Worm (Caenorhabditis elegans) whole organism, early embryonic: Measurements from ENCODE around the gene ZC395.4.
A peak's percentile ranks its signal among the peaks of the same experiment; 100 is the strongest.

Source experiments
- B0310.2 ChIP-seq: sonication (generic microtip); optimal IDR thresholded peaks from 2 replicates; lab custom pipeline; 2016; ENCODE audit warnings: mild to moderate bottlenecking, missing genetic modification characterization, missing compliant biosample characterization
- F13C5.2 ChIP-seq: sonication (generic microtip); optimal IDR thresholded peaks from 2 replicates; lab custom pipeline; 2017; ENCODE audit warnings: mild to moderate bottlenecking, missing genetic modification characterization, inconsistent platforms, missing compliant biosample characterization
- aly-1 ChIP-seq: sonication (generic microtip); optimal IDR thresholded peaks from 2 replicates; lab custom pipeline; 2016; ENCODE audit warnings: missing genetic modification characterization, missing compliant biosample characterization
- ama-1 ChIP-seq: fragments of 150-350 bp; optimal IDR thresholded peaks from 2 replicates; lab custom pipeline; 2014
- ceh-13 ChIP-seq: fragments of 200-800 bp; sonication (Bioruptor generic); optimal IDR thresholded peaks from 2 replicates; lab custom pipeline; 2018; ENCODE audit warnings: mild to moderate bottlenecking, missing genetic modification characterization, missing compliant biosample characterization
- ets-7 ChIP-seq: sonication (generic microtip); optimal IDR thresholded peaks from 2 replicates; lab custom pipeline; 2016; ENCODE audit warnings: missing genotype, missing genetic modification characterization, missing compliant biosample characterization
- hmbx-1 ChIP-seq: sonication (generic microtip); optimal IDR thresholded peaks from 2 replicates; lab custom pipeline; 2016; ENCODE audit warnings: mild to moderate bottlenecking, missing genetic modification characterization, missing compliant biosample characterization
- hmg-4 ChIP-seq: fragments of 200-800 bp; sonication (Bioruptor generic); optimal IDR thresholded peaks from 2 replicates; lab custom pipeline; 2018; ENCODE audit warnings: mild to moderate bottlenecking, missing genetic modification characterization, missing compliant biosample characterization
- hnd-1 ChIP-seq: sonication (generic microtip); optimal IDR thresholded peaks from 2 replicates; lab custom pipeline; 2016; ENCODE audit warnings: missing genetic modification characterization, missing compliant biosample characterization
- pes-1 ChIP-seq: fragments of 200-800 bp; sonication (Bioruptor generic); IDR thresholded peaks from 2 replicates; pipeline ENCODE4 v1.3.6; 2022; ENCODE audit warnings: missing genetic modification reagents, missing genetic modification characterization, missing compliant biosample characterization
- scrt-1 ChIP-seq: fragments of 200-800 bp; sonication (Bioruptor generic); IDR thresholded peaks from 2 replicates; pipeline ENCODE4 v1.3.6; 2022; ENCODE audit warnings: missing genetic modification characterization, missing compliant biosample characterization
- sea-1 ChIP-seq: fragments of 200-800 bp; sonication (Bioruptor generic); conservative IDR thresholded peaks from 2 replicates; pipeline ENCODE4 v1.3.6; 2022; ENCODE audit warnings: missing genetic modification characterization, missing compliant biosample characterization
- tbx-11 ChIP-seq: fragments of 200-800 bp; sonication (Bioruptor generic); IDR thresholded peaks from 2 replicates; pipeline ENCODE4 v1.3.6; 2022; ENCODE audit warnings: missing genetic modification characterization, missing compliant biosample characterization
- tbx-37 ChIP-seq: fragments of 200-800 bp; sonication (Bioruptor generic); conservative IDR thresholded peaks from 2 replicates; pipeline ENCODE4 v1.3.6; 2022; ENCODE audit warnings: missing genetic modification reagents, missing genetic modification characterization, missing compliant biosample characterization
- tra-4 ChIP-seq: sonication (generic microtip); optimal IDR thresholded peaks from 2 replicates; lab custom pipeline; 2017; ENCODE audit warnings: missing genetic modification characterization, missing compliant biosample characterization

ZC395.4 gene

ce11 chrIII:5318610-5319009, 48.7 kb downstream of the ZC395.4 start:
- no peak for TF ChIP-seq hnd-1 (tag; lab: Kevin White, UChicago)
- TF ChIP-seq sea-1 (GFP tag; lab: Robert Waterston, UW) = 0 out of 2 replicates have a peak, but pooled peaks have one; percentile 5
- no peak for TF ChIP-seq ets-7
- TF ChIP-seq hmbx-1 (tag; lab: Kevin White, UChicago) = no peak
- no peak for TF ChIP-seq F13C5.2 (tag; lab: Kevin White, UChicago)
- TF ChIP-seq tbx-11 (GFP tag; lab: Robert Waterston, UW) = no peak
- no peak for TF ChIP-seq ceh-13
- no peak for TF ChIP-seq tra-4
- TF ChIP-seq B0310.2 (tag; lab: Kevin White, UChicago) = no peak
- TF ChIP-seq pes-1 (GFP tag; lab: Robert Waterston, UW) = no peak
- TF ChIP-seq aly-1 = no peak
- no peak for TF ChIP-seq ama-1 (lab: Kevin White, UChicago)
- TF ChIP-seq hmg-4 (GFP tag; lab: Kevin White, UChicago) = peak; percentile 34
- TF ChIP-seq scrt-1 (GFP tag; lab: Robert Waterston, UW) = no peak
- TF ChIP-seq tbx-37 (GFP tag; lab: Robert Waterston, UW) = no peak
